Worm (Caenorhabditis elegans) whole organism, dauer: ENCODE results near the gene cnx-1.

Source experiments
- unc-62 ChIP-seq: sonication (generic microtip); optimal IDR thresholded peaks from 2 replicates; lab custom pipeline; 2017; ENCODE audit warnings: missing biosample characterization, missing genetic modification reagents, missing genetic modification characterization

The cnx-1 gene

DNA sequence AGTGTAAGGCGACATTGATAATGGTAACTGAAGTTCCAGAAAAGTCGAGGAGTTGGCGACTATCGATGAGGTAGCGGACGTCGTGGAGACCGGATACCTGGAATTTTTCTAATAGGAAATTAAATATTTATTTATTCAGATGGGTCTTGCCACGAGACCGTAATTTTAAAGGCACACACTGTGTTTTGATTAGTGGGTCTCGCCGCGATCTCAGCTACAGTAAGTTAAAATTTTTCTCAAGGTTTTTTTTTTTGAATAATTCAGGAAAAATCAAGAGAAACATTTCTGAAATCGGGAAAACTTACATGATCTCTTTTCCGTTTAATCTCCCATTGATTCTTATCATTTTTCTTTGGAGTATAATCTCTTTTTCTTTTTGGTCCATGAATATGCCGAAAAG is 37.9 kb downstream of the cnx-1 start:
- TF ChIP-seq unc-62 (GFP tag; lab: Kevin White, UChicago), result no peak

DNA sequence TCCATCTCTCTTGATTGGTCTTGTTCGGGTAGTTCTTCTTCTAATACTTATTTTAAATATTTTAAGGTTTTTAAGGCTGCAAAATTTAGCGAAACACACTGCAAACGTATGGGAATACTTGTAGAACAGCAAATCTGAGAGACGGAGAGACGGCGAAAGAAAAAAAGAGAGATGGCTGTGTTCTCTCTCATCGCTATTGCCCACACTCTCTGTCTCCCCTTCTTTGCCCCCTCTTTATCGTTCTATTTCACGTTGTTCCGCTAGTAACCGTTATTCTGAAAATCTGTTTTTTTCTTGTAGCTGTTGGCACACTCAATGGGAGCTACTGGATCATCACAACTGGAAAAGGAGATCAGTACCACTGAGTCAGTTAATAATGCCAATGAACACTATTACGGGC is 40.6 kb downstream of the cnx-1 start, which contains the start of gene usp-46:
Gene usp-46 (plus strand): TSS at position 301 of the 400 bp plus-strand sequence.
- TF ChIP-seq unc-62 (GFP tag; lab: Kevin White, UChicago), result no peak

DNA sequence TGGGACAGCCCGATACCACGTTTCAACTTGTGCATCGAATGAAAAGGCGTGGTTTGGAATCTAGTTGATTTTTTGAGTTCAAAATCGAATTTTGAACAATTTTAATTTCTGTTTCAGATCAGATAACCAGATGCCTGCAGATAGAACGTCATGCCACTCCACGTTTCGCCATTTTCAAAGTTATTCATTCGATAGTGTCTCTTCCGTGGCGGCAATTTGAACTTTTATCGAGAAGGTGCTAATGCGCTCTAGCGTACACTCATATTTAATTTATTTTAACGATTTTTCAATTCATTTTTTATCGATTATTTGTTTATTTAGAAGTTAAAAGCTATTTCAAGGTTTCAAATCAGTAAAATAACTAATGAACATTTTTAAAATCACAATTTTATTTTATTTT is 41.0 kb downstream of the cnx-1 start:
- TF ChIP-seq unc-62 (GFP tag; lab: Kevin White, UChicago), result no peak

DNA sequence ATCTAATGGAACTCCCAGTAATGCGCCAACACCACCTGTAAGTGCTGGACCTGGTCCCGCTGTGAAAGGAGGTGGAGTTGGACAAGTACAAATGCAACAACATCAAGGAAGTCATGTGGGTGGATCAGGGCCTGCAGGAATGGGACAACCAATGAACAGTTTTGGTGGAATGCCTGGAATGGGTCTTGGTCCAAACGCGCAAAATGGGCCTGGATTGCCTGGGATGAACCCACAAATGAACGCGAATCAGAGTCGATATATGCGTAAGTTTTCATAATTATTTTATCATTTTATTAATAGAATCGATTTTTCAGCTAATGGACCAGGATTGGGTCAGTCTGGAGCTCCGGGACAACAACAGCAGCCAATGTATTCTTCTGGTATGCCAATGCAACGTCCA is 44.5 kb downstream of the cnx-1 start:
- no peak for TF ChIP-seq unc-62 (GFP tag; lab: Kevin White, UChicago)

DNA sequence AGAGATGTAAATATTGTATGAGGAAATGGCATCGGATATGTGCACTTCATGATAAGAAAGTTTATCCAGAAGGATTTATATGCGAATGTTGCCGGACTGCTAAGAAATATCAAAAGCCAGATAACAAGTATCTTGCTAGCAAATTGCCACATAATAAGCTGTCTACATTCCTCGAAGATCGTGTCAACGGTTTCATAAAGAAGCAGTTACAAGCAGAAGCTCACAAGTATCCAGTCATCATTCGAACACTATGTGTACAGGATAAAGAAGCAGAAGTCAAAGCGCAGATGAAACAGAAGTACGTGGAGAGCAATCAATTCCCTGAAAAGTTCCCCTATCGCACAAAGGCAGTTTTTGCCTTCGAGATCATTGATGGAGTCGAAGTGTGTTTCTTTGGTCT is 46.3 kb downstream of the cnx-1 start:
- no peak for TF ChIP-seq unc-62 (GFP tag; lab: Kevin White, UChicago)

DNA sequence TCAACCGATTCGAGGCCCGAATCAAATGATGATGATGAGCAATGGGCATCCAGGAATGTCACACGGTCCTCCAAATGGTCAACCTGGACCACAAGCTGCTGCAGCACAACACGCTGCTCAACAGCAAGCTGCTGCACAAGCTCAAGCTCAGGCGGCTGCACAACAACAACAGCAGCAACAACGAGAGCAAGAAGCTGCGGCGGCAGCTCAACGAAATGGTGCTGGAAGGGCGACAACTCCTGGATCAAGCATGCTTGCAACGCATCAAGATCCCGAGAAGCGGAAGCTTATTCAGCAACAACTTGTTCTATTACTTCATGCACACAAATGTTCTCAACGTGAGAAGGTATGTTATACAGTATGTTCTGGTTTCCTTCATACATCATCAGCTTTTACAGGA is 48.9 kb downstream of the cnx-1 start:
- no peak for TF ChIP-seq unc-62 (GFP tag; lab: Kevin White, UChicago)

DNA sequence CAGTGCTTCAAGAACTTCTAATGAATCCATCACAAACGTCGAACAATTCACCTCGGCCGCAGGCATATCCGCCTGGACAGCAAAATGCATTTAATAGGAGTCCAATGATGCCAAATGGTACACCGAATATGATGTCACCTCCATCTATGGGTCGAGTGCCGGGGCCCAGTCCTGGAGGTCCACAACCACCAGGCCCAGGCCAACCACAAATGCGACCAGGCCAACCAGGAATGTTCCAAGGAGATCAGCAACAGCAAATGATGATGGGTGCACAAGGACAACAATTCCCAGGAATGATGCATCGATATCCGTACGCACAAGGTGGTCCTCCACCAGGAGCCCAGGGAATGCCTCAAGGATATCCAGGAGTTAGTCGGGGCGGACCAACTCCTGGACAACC is 49.8 kb downstream of the cnx-1 start:
- no peak for TF ChIP-seq unc-62 (GFP tag; lab: Kevin White, UChicago)

DNA sequence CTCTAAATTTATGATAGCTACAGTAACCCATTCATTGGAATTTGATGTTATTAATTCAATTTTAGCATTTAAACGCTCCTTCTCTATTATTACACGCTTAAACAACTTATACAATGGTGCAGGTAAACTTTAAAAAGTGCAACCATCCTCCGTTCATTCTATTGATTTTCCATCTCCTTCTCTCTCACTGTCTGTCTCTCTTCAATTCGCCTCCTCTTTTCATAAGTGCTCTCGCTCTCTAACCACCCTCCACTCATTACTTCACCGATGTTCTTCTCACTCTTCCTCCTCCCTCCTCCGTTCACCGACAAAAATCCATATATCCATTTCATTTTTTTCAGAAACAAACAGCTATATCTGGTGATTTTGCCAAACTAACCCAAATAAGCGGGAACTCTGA is 50.8 kb downstream of the cnx-1 start, which contains the start of gene cbp-1:
Gene cbp-1 (plus strand): TSS at position 335 of the 400 bp plus-strand sequence.
- no peak for TF ChIP-seq unc-62 (GFP tag; lab: Kevin White, UChicago)

DNA sequence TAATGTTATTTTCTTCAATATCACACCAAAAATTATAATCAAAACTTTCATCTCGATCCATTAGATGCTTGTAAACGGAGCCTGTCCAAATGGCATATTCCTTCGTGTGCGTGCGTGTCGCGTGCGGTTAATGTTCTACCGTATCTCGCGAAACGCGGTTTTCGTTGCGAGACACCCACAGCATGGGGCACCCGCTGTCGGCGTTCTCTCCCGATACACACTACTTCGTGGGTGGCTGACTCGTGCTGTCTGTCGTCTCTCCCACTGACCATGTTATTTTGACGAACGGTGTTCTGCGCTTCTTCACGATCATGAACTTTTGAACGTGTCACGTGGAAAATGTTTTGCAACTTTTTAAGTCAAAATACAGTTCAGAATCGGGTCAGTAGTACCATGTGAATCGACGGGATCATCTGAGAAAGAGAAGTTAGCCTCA is 51.5 kb downstream of the cnx-1 start:
- no peak for TF ChIP-seq unc-62 (GFP tag; lab: Kevin White, UChicago)

DNA sequence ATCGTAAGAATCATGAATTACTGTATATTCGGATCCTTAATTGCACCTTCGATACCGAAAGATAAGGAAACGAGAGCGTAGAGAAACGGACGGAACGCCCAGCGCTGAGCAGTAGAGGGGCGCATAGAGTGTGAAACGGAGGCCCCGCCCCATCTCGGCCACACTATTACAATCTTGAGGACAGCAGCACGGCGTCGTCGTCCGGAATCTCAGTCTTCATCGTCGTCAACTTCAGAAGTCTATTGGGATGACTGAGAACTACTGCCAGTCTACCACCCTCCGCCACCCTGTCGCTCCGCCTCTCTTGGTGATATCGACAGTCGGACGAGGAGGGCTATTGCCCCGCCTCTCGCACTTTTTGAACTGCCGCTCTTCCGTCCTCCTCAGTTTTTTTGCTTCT is 52.2 kb downstream of the cnx-1 start:
- no peak for TF ChIP-seq unc-62 (GFP tag; lab: Kevin White, UChicago)
